Worm (Caenorhabditis elegans) whole organism, L1 larva: ENCODE measurements around the gene C08B11.9.

Experiments
- C16A3.4 ChIP-seq: fragments of 150-350 bp; optimal IDR thresholded peaks from 2 replicates; lab custom pipeline; 2014; ENCODE audit warnings: missing biosample characterization, missing genetic modification characterization
- jun-1 ChIP-seq: fragments of 150-350 bp; optimal IDR thresholded peaks from 2 replicates; lab custom pipeline; 2014; ENCODE audit warnings: missing biosample characterization, missing genetic modification reagents, missing genetic modification characterization
- lin-39 ChIP-seq: fragments of 150-350 bp; optimal IDR thresholded peaks from 2 replicates; lab custom pipeline; 2014; ENCODE audit warnings: missing biosample characterization, missing genetic modification reagents, missing genetic modification characterization
- lsy-2 ChIP-seq, 2 experiments: fragments of 150-350 bp; optimal IDR thresholded peaks; 2 replicates each; lab custom pipeline; 2014; ENCODE audit warnings: missing biosample characterization in 2 of 2, missing genetic modification characterization in 2 of 2
- mdl-1 ChIP-seq, 2 experiments: fragments of 150-350 bp; optimal IDR thresholded peaks; 2 replicates each; lab custom pipeline; 2014 to 2017; ENCODE audit warnings: missing biosample characterization in 2 of 2, missing genetic modification characterization in 2 of 2, inconsistent platforms in 1 of 2
- nhr-20 ChIP-seq: sonication (generic microtip); optimal IDR thresholded peaks from 2 replicates; lab custom pipeline; 2016; ENCODE audit warnings: mild to moderate bottlenecking, missing genetic modification characterization, missing compliant biosample characterization
- nhr-77 ChIP-seq: fragments of 150-350 bp; optimal IDR thresholded peaks from 2 replicates; lab custom pipeline; 2014; ENCODE audit warnings: missing biosample characterization, missing genetic modification characterization
- snpc-4 ChIP-seq: fragments of 150-350 bp; optimal IDR thresholded peaks from 2 replicates; lab custom pipeline; 2014; ENCODE audit warnings: missing biosample characterization, missing genetic modification characterization
- unc-98 ChIP-seq: fragments of 200-800 bp; sonication (Bioruptor generic); IDR thresholded peaks from 2 replicates; pipeline ENCODE4 v1.3.6; 2022; ENCODE audit warnings: missing genetic modification characterization, missing compliant biosample characterization
- ztf-11 ChIP-seq, 2 experiments: sonication (generic microtip); optimal IDR thresholded peaks; 2 replicates each; lab custom pipeline; 2016 to 2017; ENCODE audit warnings: missing genetic modification characterization in 2 of 2, missing biosample characterization in 1 of 2, missing compliant biosample characterization in 1 of 2
- ztf-4 ChIP-seq: fragments of 150-350 bp; optimal IDR thresholded peaks from 2 replicates; lab custom pipeline; 2014; ENCODE audit warnings: missing biosample characterization, missing genetic modification characterization

DNA sequence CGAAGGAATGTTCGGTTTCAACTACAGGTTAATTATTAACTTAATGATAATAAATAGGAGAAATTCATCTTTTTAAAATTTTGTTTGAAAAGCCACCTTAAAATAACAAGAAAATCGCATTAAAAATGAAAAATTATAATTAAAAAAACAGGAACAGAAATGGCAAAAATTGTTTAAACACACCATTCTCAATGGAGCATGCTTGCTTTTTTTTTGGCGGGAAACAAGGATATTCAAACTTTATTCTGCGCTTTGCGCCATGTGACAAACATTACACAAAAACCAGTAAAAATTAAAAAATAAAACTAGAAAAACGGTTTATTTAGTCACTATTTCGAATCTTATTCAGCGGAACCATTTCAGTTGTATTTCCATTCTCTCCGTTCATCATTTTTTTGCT, 9.2 kb downstream of the C08B11.9 start:
- TF ChIP-seq unc-98 (no peak), jun-1 (tag; lab: Kevin White, UChicago) (no peak), snpc-4 (tag; lab: Kevin White, UChicago) (no peak), C16A3.4 (tag; lab: Kevin White, UChicago) (no peak), nhr-20 (tag; lab: Kevin White, UChicago) (no peak), ztf-11 (tag; optimal IDR thresholded peaks at IDR 0.05; lab: Kevin White, UChicago) (no peak), lin-39 (tag; lab: Kevin White, UChicago) (no peak), ztf-4 (tag; lab: Kevin White, UChicago) (no peak), nhr-77 (tag; lab: Kevin White, UChicago) (no peak), mdl-1 (tag; optimal IDR thresholded peaks at IDR 0.05; lab: Kevin White, UChicago) (no peak), lsy-2 (tag; optimal IDR thresholded peaks at IDR 0.05; lab: Kevin White, UChicago) (no peak)
